Worm (Caenorhabditis elegans) whole organism, L1 larva: ENCODE results near the gene math-14.

Source experiments
- ama-1 ChIP-seq: fragments of 150-350 bp; optimal IDR thresholded peaks from 2 replicates; lab custom pipeline; 2014
- nhr-11 ChIP-seq: fragments of 150-350 bp; optimal IDR thresholded peaks from 2 replicates; lab custom pipeline; 2014; ENCODE audit warnings: missing biosample characterization, missing genetic modification characterization
- nhr-28 ChIP-seq: fragments of 150-350 bp; optimal IDR thresholded peaks from 2 replicates; lab custom pipeline; 2014; ENCODE audit warnings: missing biosample characterization, missing genetic modification characterization

- TF ChIP-seq ama-1 (lab: Kevin White, UChicago) (no peak), nhr-28 (tag; lab: Kevin White, UChicago) (no peak), nhr-11 (no peak)
These were observed 17.5 kb upstream of the math-14 start for ce11 chrII:1851716-1852115.
